Fruit fly (Drosophila melanogaster) whole organism, pupa: ENCODE results near the gene Aprt.

Source experiments
- CG10348 ChIP-seq: fragments of 200-800 bp; sonication (Bioruptor generic); IDR thresholded peaks from 2 replicates; pipeline ENCODE4 v1.3.6; 2022; ENCODE audit warnings: missing biosample characterization, missing genetic modification characterization
- CG14655 ChIP-seq: fragments of 200-800 bp; sonication (Bioruptor generic); optimal IDR thresholded peaks from 3 replicates; lab custom pipeline; 2017; ENCODE audit warnings: mild to moderate bottlenecking, missing biosample characterization, missing genetic modification reagents, missing genetic modification characterization
- CG15710 ChIP-seq: fragments of 200-800 bp; sonication (Bioruptor generic); optimal IDR thresholded peaks from 2 replicates; lab custom pipeline; 2018; ENCODE audit warnings: missing biosample characterization, mild to moderate bottlenecking, missing genetic modification characterization, moderate library complexity
- CG17806 ChIP-seq: fragments of 200-800 bp; sonication (Bioruptor generic); optimal IDR thresholded peaks from 2 replicates; lab custom pipeline; 2018; ENCODE audit warnings: missing biosample characterization, mild to moderate bottlenecking, missing genetic modification characterization, moderate library complexity
- CG34367 ChIP-seq: fragments of 200-800 bp; sonication (Bioruptor generic); optimal IDR thresholded peaks from 2 replicates; lab custom pipeline; 2018; ENCODE audit warnings: missing biosample characterization, mild to moderate bottlenecking, missing genetic modification characterization
- CG8159 ChIP-seq: fragments of 200-800 bp; sonication (Bioruptor generic); optimal IDR thresholded peaks from 3 replicates; lab custom pipeline; 2018; ENCODE audit warnings: missing biosample characterization, mild to moderate bottlenecking, missing genetic modification characterization, moderate library complexity
- CG8301 ChIP-seq: fragments of 200-800 bp; sonication (Bioruptor generic); optimal IDR thresholded peaks from 2 replicates; lab custom pipeline; 2018; ENCODE audit warnings: missing biosample characterization, mild to moderate bottlenecking, missing genetic modification characterization
- CG9948 ChIP-seq: fragments of 200-800 bp; sonication (Bioruptor generic); optimal IDR thresholded peaks from 2 replicates; lab custom pipeline; 2018; ENCODE audit warnings: missing biosample characterization, mild to moderate bottlenecking, missing genetic modification characterization, moderate library complexity
- EcR ChIP-seq: fragments of 200-800 bp; sonication (Bioruptor generic); optimal IDR thresholded peaks from 3 replicates; lab custom pipeline; 2019; ENCODE audit warnings: missing biosample characterization, missing genetic modification characterization, mild to moderate bottlenecking, moderate library complexity, missing genetic modification reagents
- Ets98B ChIP-seq: fragments of 200-800 bp; sonication (Bioruptor generic); IDR thresholded peaks from 2 replicates; pipeline ENCODE4 v1.3.6; 2022; ENCODE audit warnings: missing biosample characterization, missing genetic modification characterization
- Pif1B ChIP-seq: fragments of 200-800 bp; sonication (Bioruptor generic); optimal IDR thresholded peaks from 3 replicates; lab custom pipeline; 2016; ENCODE audit warnings: missing biosample characterization, missing genetic modification characterization
- fd96Ca ChIP-seq: fragments of 200-800 bp; sonication (Bioruptor generic); IDR thresholded peaks from 3 replicates; pipeline ENCODE4 v1.3.6; 2022; ENCODE audit warnings: missing biosample characterization, missing genetic modification characterization
- gl ChIP-seq: fragments of 200-800 bp; sonication (Bioruptor generic); optimal IDR thresholded peaks from 2 replicates; lab custom pipeline; 2018; ENCODE audit warnings: missing biosample characterization, mild to moderate bottlenecking, missing genetic modification characterization
- rn ChIP-seq: fragments of 200-800 bp; sonication (Bioruptor generic); IDR thresholded peaks from 2 replicates; pipeline ENCODE4 v1.3.6; 2022; ENCODE audit warnings: missing biosample characterization, missing genetic modification characterization

DNA sequence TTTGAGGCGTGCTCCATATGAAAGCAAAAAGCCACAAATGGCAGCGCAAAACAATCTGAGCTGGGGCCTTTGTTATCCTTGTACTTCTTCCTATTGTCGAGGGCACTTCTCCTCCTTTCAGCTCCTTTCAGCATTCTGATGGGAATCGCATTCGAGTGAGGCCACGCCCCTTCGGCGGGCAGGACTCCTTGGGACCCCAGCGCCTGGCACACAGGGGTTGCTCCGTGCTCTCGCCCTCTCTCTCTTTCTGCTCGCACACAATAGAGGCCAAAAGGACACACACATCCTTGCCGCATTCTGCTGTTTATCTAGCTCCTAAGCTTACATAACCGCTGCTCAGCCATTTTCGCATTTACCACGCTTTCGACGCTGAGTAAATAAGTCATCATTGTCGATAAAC lies 35.2 kb upstream of the Aprt start:
- TF ChIP-seq CG8301 (tag; lab: Kevin White, UChicago), result no peak
- no peak for TF ChIP-seq Ets98B (GFP tag; lab: Robert Waterston, UW)
- no peak for TF ChIP-seq CG14655 (GFP tag; lab: Kevin White, UChicago)
- no peak for TF ChIP-seq gl (tag; lab: Kevin White, UChicago)
- TF ChIP-seq CG34367, result no peak
- TF ChIP-seq CG9948 (tag; lab: Kevin White, UChicago), result no peak
- no peak for TF ChIP-seq Pif1B
- TF ChIP-seq rn, result no peak
- no peak for TF ChIP-seq CG15710 (tag; lab: Kevin White, UChicago)
- no peak for TF ChIP-seq CG17806
- TF ChIP-seq EcR (GFP tag; lab: Kevin White, UChicago), result no peak
- TF ChIP-seq fd96Ca (GFP tag; lab: Robert Waterston, UW), result no peak
- TF ChIP-seq CG8159 (tag; lab: Kevin White, UChicago), result no peak
- no peak for TF ChIP-seq CG10348
